Worm (Caenorhabditis elegans) whole organism, L2 larva: Measurements from ENCODE around the gene haly-1.

Source experiments
- C34F6.9 ChIP-seq: fragments of 150-350 bp; optimal IDR thresholded peaks from 2 replicates; lab custom pipeline; 2014; ENCODE audit warnings: missing biosample characterization, missing genetic modification characterization
- F13H6.1 ChIP-seq: sonication (generic microtip); optimal IDR thresholded peaks from 2 replicates; lab custom pipeline; 2016; ENCODE audit warnings: missing genetic modification characterization, missing compliant biosample characterization
- R02D3.7 ChIP-seq: fragments of 150-350 bp; optimal IDR thresholded peaks from 2 replicates; lab custom pipeline; 2014; ENCODE audit warnings: missing biosample characterization, missing genetic modification characterization
- Y55F3AM.14 ChIP-seq: fragments of 200-800 bp; sonication (Bioruptor generic); optimal IDR thresholded peaks from 2 replicates; lab custom pipeline; 2018; ENCODE audit warnings: mild to moderate bottlenecking, missing genetic modification characterization, missing compliant biosample characterization
- ZK546.5 ChIP-seq: sonication (generic microtip); optimal IDR thresholded peaks from 2 replicates; lab custom pipeline; 2017; ENCODE audit warnings: missing biosample characterization, missing genetic modification characterization
- alr-1 ChIP-seq: fragments of 150-350 bp; optimal IDR thresholded peaks from 2 replicates; lab custom pipeline; 2014; ENCODE audit warnings: missing biosample characterization, missing genetic modification characterization
- ceh-16 ChIP-seq: fragments of 150-350 bp; optimal IDR thresholded peaks from 2 replicates; lab custom pipeline; 2014; ENCODE audit warnings: missing biosample characterization, missing genetic modification characterization
- crh-2 ChIP-seq: sonication (generic microtip); optimal IDR thresholded peaks from 2 replicates; lab custom pipeline; 2017; ENCODE audit warnings: missing biosample characterization, missing genetic modification characterization
- egl-27 ChIP-seq: sonication (generic microtip); optimal IDR thresholded peaks from 3 replicates; lab custom pipeline; 2017; ENCODE audit warnings: missing biosample characterization, missing genetic modification reagents, missing genetic modification characterization
- elt-3 ChIP-seq: sonication (generic microtip); optimal IDR thresholded peaks from 2 replicates; lab custom pipeline; 2017; ENCODE audit warnings: missing biosample characterization, missing genetic modification characterization
- fos-1 ChIP-seq: fragments of 150-350 bp; optimal IDR thresholded peaks from 2 replicates; lab custom pipeline; 2014; ENCODE audit warnings: missing biosample characterization, missing genetic modification characterization
- gmeb-1 ChIP-seq: fragments of 150-350 bp; optimal IDR thresholded peaks from 2 replicates; lab custom pipeline; 2014; ENCODE audit warnings: missing biosample characterization, missing genetic modification characterization
- lin-11 ChIP-seq: fragments of 150-350 bp; sonication (generic microtip); optimal IDR thresholded peaks from 2 replicates; lab custom pipeline; 2014; ENCODE audit warnings: missing biosample characterization, missing genetic modification characterization, inconsistent platforms, mixed read lengths
- lin-13 ChIP-seq: fragments of 150-350 bp; optimal IDR thresholded peaks from 2 replicates; lab custom pipeline; 2014; ENCODE audit warnings: missing biosample characterization, missing genetic modification reagents, missing genetic modification characterization
- lin-39 ChIP-seq: fragments of 150-350 bp; optimal IDR thresholded peaks from 2 replicates; lab custom pipeline; 2014; ENCODE audit warnings: missing biosample characterization, missing genetic modification reagents, missing genetic modification characterization
- mab-5 ChIP-seq: fragments of 150-350 bp; optimal IDR thresholded peaks from 2 replicates; lab custom pipeline; 2014; ENCODE audit warnings: missing biosample characterization, missing genetic modification characterization
- mbf-1 ChIP-seq: sonication (generic microtip); optimal IDR thresholded peaks from 2 replicates; lab custom pipeline; 2017; ENCODE audit warnings: missing biosample characterization, missing genetic modification characterization
- mdl-1 ChIP-seq, 2 experiments: fragments of 150-350 bp in 1 of 2; sonication (generic microtip) in 1 of 2; optimal IDR thresholded peaks; 2 replicates each; lab custom pipeline; 2017; ENCODE audit warnings: missing biosample characterization in 2 of 2, missing genetic modification characterization in 2 of 2
- nhr-11 ChIP-seq: fragments of 150-350 bp; optimal IDR thresholded peaks from 2 replicates; lab custom pipeline; 2014; ENCODE audit warnings: missing biosample characterization, missing genetic modification characterization
- nhr-12 ChIP-seq: fragments of 150-350 bp; optimal IDR thresholded peaks from 2 replicates; lab custom pipeline; 2014; ENCODE audit warnings: missing biosample characterization, missing genetic modification characterization
- nhr-129 ChIP-seq: fragments of 150-350 bp; optimal IDR thresholded peaks from 2 replicates; lab custom pipeline; 2014; ENCODE audit warnings: missing biosample characterization, missing genetic modification characterization
- nhr-23 ChIP-seq: fragments of 150-350 bp; optimal IDR thresholded peaks from 2 replicates; lab custom pipeline; 2014; ENCODE audit warnings: missing biosample characterization, missing genetic modification reagents, missing genetic modification characterization
- nhr-237 ChIP-seq: fragments of 150-350 bp; optimal IDR thresholded peaks from 2 replicates; lab custom pipeline; 2014; ENCODE audit warnings: missing biosample characterization, missing genetic modification characterization
- nhr-25 ChIP-seq: fragments of 150-350 bp; sonication (generic microtip); optimal IDR thresholded peaks from 3 replicates; lab custom pipeline; 2014; ENCODE audit warnings: missing biosample characterization, missing genetic modification characterization
- peb-1 ChIP-seq: fragments of 150-350 bp; optimal IDR thresholded peaks from 2 replicates; lab custom pipeline; 2014; ENCODE audit warnings: missing biosample characterization, missing genetic modification characterization
- sem-4 ChIP-seq: fragments of 150-350 bp; optimal IDR thresholded peaks from 2 replicates; lab custom pipeline; 2014; ENCODE audit warnings: missing biosample characterization, missing genetic modification reagents, missing genetic modification characterization
- skn-1 ChIP-seq: sonication (generic microtip); optimal IDR thresholded peaks from 2 replicates; lab custom pipeline; 2017; ENCODE audit warnings: missing biosample characterization, missing genetic modification characterization
- sma-3 ChIP-seq: sonication (generic microtip); optimal IDR thresholded peaks from 2 replicates; lab custom pipeline; 2016; ENCODE audit warnings: missing genetic modification reagents, missing genetic modification characterization, missing compliant biosample characterization
- sma-9 ChIP-seq, 2 experiments: fragments of 150-350 bp in 1 of 2; sonication (generic microtip) in 1 of 2; optimal IDR thresholded peaks; 2 replicates each; lab custom pipeline; 2014 to 2016; ENCODE audit warnings: missing genetic modification characterization in 2 of 2, mild to moderate bottlenecking in 1 of 2, missing biosample characterization in 1 of 2, missing compliant biosample characterization in 1 of 2, missing genetic modification reagents in 1 of 2, moderate library complexity in 1 of 2
- snpc-4 ChIP-seq: fragments of 150-350 bp; optimal IDR thresholded peaks from 2 replicates; lab custom pipeline; 2014; ENCODE audit warnings: missing biosample characterization, missing genetic modification characterization
- unc-39 ChIP-seq: fragments of 150-350 bp; optimal IDR thresholded peaks from 2 replicates; lab custom pipeline; 2014; ENCODE audit warnings: missing biosample characterization, missing genetic modification characterization
- unc-62 ChIP-seq: fragments of 150-350 bp; optimal IDR thresholded peaks from 2 replicates; lab custom pipeline; 2014; ENCODE audit warnings: missing biosample characterization, missing genetic modification reagents, missing genetic modification characterization
- zag-1 ChIP-seq: fragments of 150-350 bp; optimal IDR thresholded peaks from 2 replicates; lab custom pipeline; 2014; ENCODE audit warnings: missing biosample characterization, missing genetic modification characterization
- ztf-1 ChIP-seq: fragments of 200-800 bp; sonication (Bioruptor generic); conservative IDR thresholded peaks from 2 replicates; pipeline ENCODE4 v1.3.6; 2022; ENCODE audit warnings: missing genetic modification characterization, missing compliant biosample characterization
- ztf-11 ChIP-seq: sonication (generic microtip); optimal IDR thresholded peaks from 2 replicates; lab custom pipeline; 2017; ENCODE audit warnings: missing biosample characterization, missing genetic modification characterization

Gene haly-1

ce11 chrX:10896498-10896897, at the start of gene haly-1:
TSS of gene haly-1 (minus strand) at chrX:10896598.
- TF ChIP-seq lin-11 (tag; lab: Kevin White, UChicago) (no peak), nhr-237 (no peak), R02D3.7 (tag; lab: Kevin White, UChicago) (no peak), sma-9 (GFP tag; optimal IDR thresholded peaks at IDR 0.05; lab: Kevin White, UChicago) (no peak), sma-9 (tag; optimal IDR thresholded peaks at IDR 0.05; lab: Kevin White, UChicago) (no peak), unc-62 (no peak), ceh-16 (no peak), lin-13 (GFP tag; lab: Kevin White, UChicago) (no peak), nhr-129 (tag; lab: Kevin White, UChicago) (no peak), alr-1 (tag; lab: Kevin White, UChicago) (no peak), fos-1 (no peak), ZK546.5 (tag; lab: Kevin White, UChicago) (no peak), nhr-23 (tag; lab: Kevin White, UChicago) (no peak), ztf-1 (GFP tag; lab: Robert Waterston, UW) (no peak), sma-3 (GFP tag; lab: Kevin White, UChicago) (no peak), F13H6.1 (tag; lab: Kevin White, UChicago) (no peak), snpc-4 (tag; lab: Kevin White, UChicago) (no peak), C34F6.9 (tag; lab: Kevin White, UChicago) (no peak), nhr-11 (tag; lab: Kevin White, UChicago) (no peak)

ce11 chrX:10941255-10941654, 44.9 kb upstream of the haly-1 start, which contains the start of gene pho-7:
TSS of gene pho-7 (minus strand) at chrX:10941355.
- TF ChIP-seq R02D3.7 (tag; lab: Kevin White, UChicago) (no peak), lin-11 (tag; lab: Kevin White, UChicago) (no peak)

- no peak for TF ChIP-seq sem-4
- TF ChIP-seq unc-39 (tag; lab: Kevin White, UChicago) = no peak
- TF ChIP-seq Y55F3AM.14 (GFP tag; lab: Kevin White, UChicago) = no peak
- TF ChIP-seq zag-1 (tag; lab: Kevin White, UChicago) = no peak
- TF ChIP-seq nhr-23 (tag; lab: Kevin White, UChicago) = no peak
- TF ChIP-seq ztf-1 (GFP tag; lab: Robert Waterston, UW) = no peak
- TF ChIP-seq egl-27 (tag; lab: Kevin White, UChicago) = no peak
- TF ChIP-seq mdl-1 (tag; optimal IDR thresholded peaks at IDR 0.05; lab: Kevin White, UChicago) = no peak
- TF ChIP-seq mab-5 (tag; lab: Kevin White, UChicago) = no peak
- no peak for TF ChIP-seq snpc-4 (tag; lab: Kevin White, UChicago)
- TF ChIP-seq lin-39 (tag; lab: Kevin White, UChicago) = no peak
- TF ChIP-seq F13H6.1 (tag; lab: Kevin White, UChicago) = no peak
- no peak for TF ChIP-seq elt-3 (tag; lab: Kevin White, UChicago)
- TF ChIP-seq nhr-129 (tag; lab: Kevin White, UChicago) = no peak
Measured at ce11 chrX:10933308-10934014, 37.1 kb upstream of the haly-1 start.

- TF ChIP-seq nhr-237 (no peak), crh-2 (tag; lab: Kevin White, UChicago) (no peak), sma-9 (GFP tag; optimal IDR thresholded peaks at IDR 0.05; lab: Kevin White, UChicago) (no peak), sma-9 (tag; optimal IDR thresholded peaks at IDR 0.05; lab: Kevin White, UChicago) (no peak), egl-27 (tag; lab: Kevin White, UChicago) (no peak), mbf-1 (tag; lab: Kevin White, UChicago) (no peak), nhr-11 (tag; lab: Kevin White, UChicago) (no peak), fos-1 (no peak), ztf-1 (GFP tag; lab: Robert Waterston, UW) (no peak), nhr-12 (tag; lab: Kevin White, UChicago) (no peak), ztf-11 (tag; lab: Kevin White, UChicago) (no peak), peb-1 (tag; lab: Kevin White, UChicago) (no peak), skn-1 (no peak), gmeb-1 (tag; lab: Kevin White, UChicago) (no peak), lin-11 (tag; lab: Kevin White, UChicago) (no peak), nhr-25 (no peak), sma-3 (GFP tag; lab: Kevin White, UChicago) (no peak), unc-62 (no peak)
Measured at ce11 chrX:10932087-10932486, 35.7 kb upstream of the haly-1 start.
